Worm (Caenorhabditis elegans) whole organism, L2 larva: ENCODE results near the gene B0464.6.

ENCODE experiments used
- R02D3.7 ChIP-seq: fragments of 150-350 bp; optimal IDR thresholded peaks from 2 replicates; lab custom pipeline; 2014; ENCODE audit warnings: missing biosample characterization, missing genetic modification characterization
- ZK546.5 ChIP-seq: sonication (generic microtip); optimal IDR thresholded peaks from 2 replicates; lab custom pipeline; 2017; ENCODE audit warnings: missing biosample characterization, missing genetic modification characterization
- aly-2 ChIP-seq: fragments of 150-350 bp; optimal IDR thresholded peaks from 2 replicates; lab custom pipeline; 2014; ENCODE audit warnings: missing biosample characterization, missing genetic modification characterization
- elt-3 ChIP-seq: sonication (generic microtip); optimal IDR thresholded peaks from 2 replicates; lab custom pipeline; 2017; ENCODE audit warnings: missing biosample characterization, missing genetic modification characterization
- mdl-1 ChIP-seq, 2 experiments: fragments of 150-350 bp in 1 of 2; sonication (generic microtip) in 1 of 2; optimal IDR thresholded peaks; 2 replicates each; lab custom pipeline; 2017; ENCODE audit warnings: missing biosample characterization in 2 of 2, missing genetic modification characterization in 2 of 2
- nhr-12 ChIP-seq: fragments of 150-350 bp; optimal IDR thresholded peaks from 2 replicates; lab custom pipeline; 2014; ENCODE audit warnings: missing biosample characterization, missing genetic modification characterization
- nhr-77 ChIP-seq: fragments of 150-350 bp; optimal IDR thresholded peaks from 2 replicates; lab custom pipeline; 2014; ENCODE audit warnings: missing biosample characterization, missing genetic modification characterization
- unc-62 ChIP-seq: fragments of 150-350 bp; optimal IDR thresholded peaks from 2 replicates; lab custom pipeline; 2014; ENCODE audit warnings: missing biosample characterization, missing genetic modification reagents, missing genetic modification characterization
- zag-1 ChIP-seq: fragments of 150-350 bp; optimal IDR thresholded peaks from 2 replicates; lab custom pipeline; 2014; ENCODE audit warnings: missing biosample characterization, missing genetic modification characterization
- ztf-11 ChIP-seq: sonication (generic microtip); optimal IDR thresholded peaks from 2 replicates; lab custom pipeline; 2017; ENCODE audit warnings: missing biosample characterization, missing genetic modification characterization

DNA sequence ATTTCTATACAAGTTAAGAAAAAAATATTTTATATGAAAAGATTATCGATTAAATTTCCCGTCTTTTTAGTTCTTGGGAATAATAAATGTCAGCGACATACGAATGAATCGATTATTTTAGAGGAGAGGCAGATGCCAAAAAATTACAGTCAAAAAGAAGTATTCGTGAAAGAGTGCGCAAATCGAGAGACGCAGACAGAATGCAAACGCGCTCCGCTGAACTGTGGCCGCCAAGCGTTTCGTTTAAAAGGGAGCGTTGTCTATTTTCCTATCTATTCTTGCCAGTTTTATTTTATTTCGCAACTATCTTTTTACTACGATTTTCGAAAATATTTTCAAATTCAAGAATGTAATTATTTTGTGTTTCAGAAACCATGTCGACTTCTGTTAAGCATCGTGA, 1.3 kb upstream of the B0464.6 start, which contains the start of gene baf-1:
- TF ChIP-seq ZK546.5 (tag; lab: Kevin White, UChicago): peak; percentile 12
- no peak for TF ChIP-seq ztf-11 (tag; lab: Kevin White, UChicago)
- no peak for TF ChIP-seq nhr-12 (tag; lab: Kevin White, UChicago)
- no peak for TF ChIP-seq elt-3 (tag; lab: Kevin White, UChicago)
- TF ChIP-seq nhr-77 (tag; lab: Kevin White, UChicago): no peak
- no peak for TF ChIP-seq mdl-1 (tag; optimal IDR thresholded peaks at IDR 0.05; lab: Kevin White, UChicago)
- TF ChIP-seq R02D3.7: no peak
- TF ChIP-seq aly-2 (tag; lab: Kevin White, UChicago): no peak
- TF ChIP-seq zag-1: no peak
- TF ChIP-seq unc-62 (GFP tag; lab: Kevin White, UChicago): no peak
